Fruit fly (Drosophila melanogaster) whole organism: ENCODE data around the gene CG18731.

Source experiments
- CG8478 ChIP-seq: fragments of >200 bp; optimal IDR thresholded peaks from 2 replicates; lab custom pipeline; 2018; ENCODE audit warnings: inconsistent platforms
- EcR ChIP-seq, 2 experiments: fragments of >200 bp; optimal IDR thresholded peaks; 2 replicates each; lab custom pipeline; 2017; ENCODE audit warnings: missing biosample characterization in 2 of 2, missing genetic modification characterization in 2 of 2, missing genetic modification reagents in 2 of 2
- pan ChIP-seq: fragments of >200 bp; optimal IDR thresholded peaks from 2 replicates; lab custom pipeline; 2017
- psq ChIP-seq: fragments of >200 bp; optimal IDR thresholded peaks from 2 replicates; lab custom pipeline; 2017
- usp ChIP-seq: fragments of >200 bp; optimal IDR thresholded peaks from 2 replicates; lab custom pipeline; 2017; ENCODE audit warnings: missing biosample characterization, missing genetic modification characterization, mixed read lengths

DNA sequence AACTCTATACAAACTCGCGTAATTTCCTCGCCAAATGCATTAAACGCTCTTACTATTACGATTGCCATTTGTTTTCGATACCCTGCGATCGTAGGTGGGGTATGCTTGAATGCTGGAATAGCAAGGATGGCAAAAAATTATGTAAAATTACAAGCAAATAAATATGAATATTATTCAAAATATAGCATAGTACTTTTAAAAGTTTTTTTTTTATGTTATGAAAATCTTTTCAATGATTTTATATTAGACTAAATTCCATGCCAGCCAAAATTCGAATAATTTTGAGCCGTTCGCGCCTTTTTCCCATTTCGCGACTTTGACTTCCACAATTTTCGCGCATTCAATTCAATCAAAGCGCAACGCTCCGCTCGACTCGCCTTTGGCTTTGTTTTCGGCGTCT, 31.3 kb downstream of the CG18731 start:
- TF ChIP-seq CG8478 (lab: Kevin White, UChicago) (no peak), usp (GFP tag; lab: Kevin White, UChicago) (no peak), psq (lab: Kevin White, UChicago) (no peak), pan (lab: Kevin White, UChicago) (no peak), EcR (GFP tag; optimal IDR thresholded peaks at IDR 0.05; lab: Kevin White, UChicago) (no peak)
